Worm (Caenorhabditis elegans) whole organism, early embryonic: Measurements from ENCODE around the gene C25E10.5.

ENCODE experiments used
- F13C5.2 ChIP-seq: sonication (generic microtip); optimal IDR thresholded peaks from 2 replicates; lab custom pipeline; 2017; ENCODE audit warnings: mild to moderate bottlenecking, missing genetic modification characterization, inconsistent platforms, missing compliant biosample characterization
- ama-1 ChIP-seq: fragments of 150-350 bp; optimal IDR thresholded peaks from 2 replicates; lab custom pipeline; 2014
- ets-7 ChIP-seq: sonication (generic microtip); optimal IDR thresholded peaks from 2 replicates; lab custom pipeline; 2016; ENCODE audit warnings: missing genotype, missing genetic modification characterization, missing compliant biosample characterization
- flt-1 ChIP-seq: fragments of 200-800 bp; sonication (Bioruptor generic); IDR thresholded peaks from 2 replicates; pipeline ENCODE4 v1.3.6; 2022; ENCODE audit warnings: missing genetic modification characterization, missing compliant biosample characterization
- hmbx-1 ChIP-seq: sonication (generic microtip); optimal IDR thresholded peaks from 2 replicates; lab custom pipeline; 2016; ENCODE audit warnings: mild to moderate bottlenecking, missing genetic modification characterization, missing compliant biosample characterization
- scrt-1 ChIP-seq: fragments of 200-800 bp; sonication (Bioruptor generic); IDR thresholded peaks from 2 replicates; pipeline ENCODE4 v1.3.6; 2022; ENCODE audit warnings: missing genetic modification characterization, missing compliant biosample characterization
- sea-1 ChIP-seq: fragments of 200-800 bp; sonication (Bioruptor generic); conservative IDR thresholded peaks from 2 replicates; pipeline ENCODE4 v1.3.6; 2022; ENCODE audit warnings: missing genetic modification characterization, missing compliant biosample characterization
- tbx-11 ChIP-seq: fragments of 200-800 bp; sonication (Bioruptor generic); IDR thresholded peaks from 2 replicates; pipeline ENCODE4 v1.3.6; 2022; ENCODE audit warnings: missing genetic modification characterization, missing compliant biosample characterization
- tbx-37 ChIP-seq: fragments of 200-800 bp; sonication (Bioruptor generic); conservative IDR thresholded peaks from 2 replicates; pipeline ENCODE4 v1.3.6; 2022; ENCODE audit warnings: missing genetic modification reagents, missing genetic modification characterization, missing compliant biosample characterization
- tra-4 ChIP-seq: sonication (generic microtip); optimal IDR thresholded peaks from 2 replicates; lab custom pipeline; 2017; ENCODE audit warnings: missing genetic modification characterization, missing compliant biosample characterization

DNA sequence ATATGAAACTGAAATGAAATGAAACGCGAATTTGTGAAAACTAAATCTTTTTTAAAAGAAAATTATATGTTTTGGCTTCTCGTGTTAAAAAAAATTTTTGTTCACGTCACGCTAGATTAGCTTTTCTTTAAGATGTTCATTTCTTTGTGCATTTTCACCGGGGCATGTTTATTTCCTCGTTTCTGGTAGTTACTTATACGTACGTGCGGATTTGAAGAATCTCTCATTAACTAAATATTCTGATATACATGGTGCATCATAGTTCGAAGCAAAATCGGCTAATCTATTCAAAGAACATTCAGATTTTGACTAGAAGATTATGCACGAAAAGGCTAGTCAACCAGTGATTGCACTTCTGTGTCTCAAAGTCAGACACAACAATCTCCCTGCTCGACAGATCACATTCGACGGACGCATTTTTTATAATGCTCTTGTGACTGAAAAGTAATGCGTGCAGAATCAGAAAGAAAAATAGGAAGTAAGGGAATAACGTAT lies 17.3 kb downstream of the C25E10.5 start, which contains the start of gene C25E10.17:
- TF ChIP-seq flt-1 (GFP tag; lab: Robert Waterston, UW) (no peak), tbx-37 (GFP tag; lab: Robert Waterston, UW) (no peak), F13C5.2 (tag; lab: Kevin White, UChicago) (no peak), ama-1 (lab: Kevin White, UChicago) (no peak), tbx-11 (GFP tag; lab: Robert Waterston, UW) (no peak), tra-4 (tag; lab: Kevin White, UChicago) (no peak), scrt-1 (no peak), sea-1 (no peak), ets-7 (no peak), hmbx-1 (tag; lab: Kevin White, UChicago) (no peak)
